Fruit fly (Drosophila melanogaster) whole organism, embryonic: ENCODE measurements around the gene CG5644.

Source experiments
- C15 ChIP-seq: fragments of 200-800 bp; sonication (Bioruptor generic); IDR thresholded peaks from 3 replicates; pipeline ENCODE4 v1.3.6; 2022; ENCODE audit warnings: missing biosample characterization, missing genetic modification characterization
- CG10274 ChIP-seq: fragments of 200-800 bp; sonication (Bioruptor generic); optimal IDR thresholded peaks from 3 replicates; lab custom pipeline; 2017; ENCODE audit warnings: missing biosample characterization, mild to moderate bottlenecking, missing genetic modification characterization
- CG10321 ChIP-seq: fragments of 200-800 bp; sonication (Bioruptor generic); IDR thresholded peaks from 2 replicates; pipeline ENCODE4 v1.3.6; 2022; ENCODE audit warnings: missing biosample characterization, missing genetic modification characterization
- CG11085 ChIP-seq: fragments of 200-800 bp; sonication (Bioruptor generic); IDR thresholded peaks from 2 replicates; pipeline ENCODE4 v1.3.6; 2022; ENCODE audit warnings: missing biosample characterization, missing genetic modification characterization
- CG11247 ChIP-seq: fragments of 200-800 bp; sonication (Bioruptor generic); IDR thresholded peaks from 2 replicates; pipeline ENCODE4 v1.3.6; 2022; ENCODE audit warnings: missing biosample characterization, missing genetic modification characterization
- CG12219 ChIP-seq: fragments of 200-800 bp; sonication (Bioruptor generic); optimal IDR thresholded peaks from 3 replicates; lab custom pipeline; 2018; ENCODE audit warnings: missing biosample characterization, mild to moderate bottlenecking, missing genetic modification characterization
- CG12769 ChIP-seq: fragments of 200-800 bp; sonication (Bioruptor generic); optimal IDR thresholded peaks from 2 replicates; lab custom pipeline; 2019; ENCODE audit warnings: missing biosample characterization, mild to moderate bottlenecking, missing genetic modification characterization, moderate library complexity
- CG13424 ChIP-seq: fragments of 200-800 bp; sonication (Bioruptor generic); optimal IDR thresholded peaks from 2 replicates; lab custom pipeline; 2019; ENCODE audit warnings: missing biosample characterization, mild to moderate bottlenecking, missing genetic modification characterization, moderate library complexity
- CG15479 ChIP-seq: fragments of 200-800 bp; sonication (Bioruptor generic); optimal IDR thresholded peaks from 3 replicates; lab custom pipeline; 2019; ENCODE audit warnings: missing biosample characterization, mild to moderate bottlenecking, missing genetic modification characterization, moderate library complexity
- CG18262 ChIP-seq: fragments of 200-800 bp; optimal IDR thresholded peaks from 3 replicates; lab custom pipeline; 2019; ENCODE audit warnings: missing biosample characterization, mild to moderate bottlenecking, missing genetic modification characterization, moderate library complexity
- CG2202 ChIP-seq: fragments of 200-800 bp; sonication (Bioruptor generic); optimal IDR thresholded peaks from 2 replicates; lab custom pipeline; 2018; ENCODE audit warnings: missing biosample characterization, mild to moderate bottlenecking, missing genetic modification characterization
- CG2712 ChIP-seq: fragments of 200-800 bp; optimal IDR thresholded peaks from 3 replicates; lab custom pipeline; 2019; ENCODE audit warnings: missing biosample characterization, mild to moderate bottlenecking, missing genetic modification characterization, moderate library complexity
- CG32772 ChIP-seq: fragments of 200-800 bp; sonication (Bioruptor generic); IDR thresholded peaks from 2 replicates; pipeline ENCODE4 v1.3.6; 2022; ENCODE audit warnings: missing biosample characterization, missing genetic modification characterization
- CG33557 ChIP-seq: fragments of 200-800 bp; sonication (Bioruptor generic); optimal IDR thresholded peaks from 2 replicates; lab custom pipeline; 2019; ENCODE audit warnings: missing biosample characterization, mild to moderate bottlenecking, missing genetic modification characterization, moderate library complexity
- CG4617 ChIP-seq: fragments of 200-800 bp; sonication (Bioruptor generic); optimal IDR thresholded peaks from 3 replicates; lab custom pipeline; 2016; ENCODE audit warnings: missing biosample characterization, missing genetic modification characterization, borderline replicate concordance
- CG4854 ChIP-seq: fragments of 200-800 bp; sonication (Bioruptor generic); optimal IDR thresholded peaks from 2 replicates; lab custom pipeline; 2016; ENCODE audit warnings: missing biosample characterization, missing genetic modification characterization, inconsistent platforms
- CG6254 ChIP-seq: fragments of 200-800 bp; sonication (Bioruptor generic); optimal IDR thresholded peaks from 3 replicates; lab custom pipeline; 2017; ENCODE audit warnings: mild to moderate bottlenecking, missing biosample characterization, missing genetic modification reagents, missing genetic modification characterization
- CG6272 ChIP-seq: fragments of 200-800 bp; sonication (Bioruptor generic); IDR thresholded peaks from 2 replicates; pipeline ENCODE4 v1.3.6; 2022; ENCODE audit warnings: missing biosample characterization, missing genetic modification characterization
- CG6689 ChIP-seq: fragments of 200-800 bp; sonication (Bioruptor generic); IDR thresholded peaks from 2 replicates; pipeline ENCODE4 v1.3.6; 2022; ENCODE audit warnings: missing biosample characterization, missing genetic modification characterization
- CG6791 ChIP-seq: fragments of 200-800 bp; sonication (Bioruptor generic); IDR thresholded peaks from 3 replicates; pipeline ENCODE4 v1.3.6; 2022; ENCODE audit warnings: missing biosample characterization, missing genetic modification characterization; ENCODE audit not compliant: partially characterized antibody
- CG7556 ChIP-seq: fragments of 200-800 bp; sonication (Bioruptor generic); optimal IDR thresholded peaks from 2 replicates; lab custom pipeline; 2017; ENCODE audit warnings: missing biosample characterization, mild to moderate bottlenecking, missing genetic modification characterization
- CG9437 ChIP-seq: fragments of 200-800 bp; sonication (Bioruptor generic); optimal IDR thresholded peaks from 2 replicates; lab custom pipeline; 2018; ENCODE audit warnings: missing biosample characterization, mild to moderate bottlenecking, missing genetic modification characterization
- CG9876 ChIP-seq: fragments of 200-800 bp; sonication (Bioruptor generic); optimal IDR thresholded peaks from 2 replicates; lab custom pipeline; 2016; ENCODE audit warnings: missing biosample characterization, missing genetic modification characterization
- Chrac-16 ChIP-seq: fragments of 200-800 bp; sonication (Bioruptor generic); optimal IDR thresholded peaks from 3 replicates; lab custom pipeline; 2016; ENCODE audit warnings: missing biosample characterization, missing genetic modification characterization
- Dek ChIP-seq: fragments of 200-800 bp; sonication (Bioruptor generic); optimal IDR thresholded peaks from 3 replicates; lab custom pipeline; 2019; ENCODE audit warnings: missing biosample characterization, mild to moderate bottlenecking, missing genetic modification characterization, moderate library complexity
- Drgx ChIP-seq: fragments of 200-800 bp; sonication (Bioruptor generic); IDR thresholded peaks from 2 replicates; pipeline ENCODE4 v1.3.6; 2022; ENCODE audit warnings: missing biosample characterization, missing genetic modification characterization
- ERR ChIP-seq: fragments of 200-800 bp; sonication (Bioruptor generic); optimal IDR thresholded peaks from 2 replicates; lab custom pipeline; 2016; ENCODE audit warnings: missing biosample characterization, missing genetic modification characterization
- Fer1 ChIP-seq: fragments of 200-800 bp; sonication (Bioruptor generic); optimal IDR thresholded peaks from 2 replicates; lab custom pipeline; 2017; ENCODE audit warnings: missing biosample characterization, mild to moderate bottlenecking, missing genetic modification characterization
- Neu2 ChIP-seq: fragments of 200-800 bp; sonication (Bioruptor generic); optimal IDR thresholded peaks from 3 replicates; lab custom pipeline; 2016; ENCODE audit warnings: missing biosample characterization, missing genetic modification characterization, borderline replicate concordance
- Oli ChIP-seq: fragments of 200-800 bp; sonication (Bioruptor generic); optimal IDR thresholded peaks from 2 replicates; lab custom pipeline; 2018; ENCODE audit warnings: missing biosample characterization, mild to moderate bottlenecking, missing genetic modification characterization, moderate library complexity
- Pdp1 ChIP-seq, 2 experiments: fragments of 200-800 bp; sonication (Bioruptor generic); optimal IDR thresholded peaks; 3 replicates each; lab custom pipeline; 2016; ENCODE audit warnings: missing biosample characterization in 2 of 2, missing genetic modification characterization in 2 of 2, mild to moderate bottlenecking in 1 of 2, moderate library complexity in 1 of 2
- Sin3A ChIP-seq: fragments of >200 bp; optimal IDR thresholded peaks from 2 replicates; lab custom pipeline; 2018
- Sox102F ChIP-seq: fragments of 200-800 bp; sonication (Bioruptor generic); optimal IDR thresholded peaks from 2 replicates; lab custom pipeline; 2018; ENCODE audit warnings: missing biosample characterization, mild to moderate bottlenecking, missing genetic modification characterization, moderate library complexity
- Ssrp ChIP-seq: fragments of 200-800 bp; sonication (Bioruptor generic); optimal IDR thresholded peaks from 2 replicates; lab custom pipeline; 2018; ENCODE audit warnings: missing biosample characterization, mild to moderate bottlenecking, missing genetic modification characterization, moderate library complexity
- Vsx1 ChIP-seq: fragments of 200-800 bp; sonication (Bioruptor generic); optimal IDR thresholded peaks from 2 replicates; lab custom pipeline; 2017; ENCODE audit warnings: missing biosample characterization, mild to moderate bottlenecking, missing genetic modification characterization, missing genetic modification reagents
- Xbp1 ChIP-seq: fragments of 200-800 bp; sonication (Bioruptor generic); optimal IDR thresholded peaks from 3 replicates; lab custom pipeline; 2016; ENCODE audit warnings: missing biosample characterization, mild to moderate bottlenecking, missing genetic modification characterization
- aop ChIP-seq: fragments of 200-800 bp; sonication (Bioruptor generic); IDR thresholded peaks from 2 replicates; pipeline ENCODE4 v1.3.6; 2022; ENCODE audit warnings: missing biosample characterization, missing genetic modification characterization
- br ChIP-seq: fragments of >200 bp; optimal IDR thresholded peaks from 2 replicates; lab custom pipeline; 2017
- dan ChIP-seq: fragments of 200-800 bp; sonication (Bioruptor generic); IDR thresholded peaks from 2 replicates; pipeline ENCODE4 v1.3.6; 2022; ENCODE audit warnings: missing biosample characterization, missing genetic modification characterization
- dm ChIP-seq: fragments of 200-800 bp; sonication (Bioruptor generic); optimal IDR thresholded peaks from 3 replicates; lab custom pipeline; 2016; ENCODE audit warnings: missing biosample characterization, missing genetic modification characterization
- emc ChIP-seq: fragments of 200-800 bp; sonication (Bioruptor generic); optimal IDR thresholded peaks from 2 replicates; lab custom pipeline; 2016; ENCODE audit warnings: missing biosample characterization, missing genetic modification characterization
- gcm2 ChIP-seq: fragments of 200-800 bp; sonication (Bioruptor generic); optimal IDR thresholded peaks from 2 replicates; lab custom pipeline; 2016; ENCODE audit warnings: missing biosample characterization, missing genetic modification characterization
- gfzf ChIP-seq: fragments of 200-800 bp; sonication (Bioruptor generic); optimal IDR thresholded peaks from 2 replicates; lab custom pipeline; 2016; ENCODE audit warnings: missing biosample characterization, mild to moderate bottlenecking, missing genetic modification characterization, moderate library complexity
- her ChIP-seq: fragments of 200-800 bp; sonication (Bioruptor generic); optimal IDR thresholded peaks from 2 replicates; lab custom pipeline; 2016; ENCODE audit warnings: missing biosample characterization, missing genetic modification characterization
- jumu ChIP-seq: fragments of 200-800 bp; sonication (Bioruptor generic); optimal IDR thresholded peaks from 3 replicates; lab custom pipeline; 2016; ENCODE audit warnings: missing biosample characterization, missing genetic modification characterization
- luna ChIP-seq: fragments of 200-800 bp; sonication (Bioruptor generic); optimal IDR thresholded peaks from 2 replicates; lab custom pipeline; 2016; ENCODE audit warnings: missing biosample characterization, missing genetic modification characterization
- phol ChIP-seq: fragments of 200-800 bp; sonication (Bioruptor generic); optimal IDR thresholded peaks from 3 replicates; lab custom pipeline; 2018; ENCODE audit warnings: missing biosample characterization, mild to moderate bottlenecking, missing genetic modification characterization, moderate library complexity
- seq ChIP-seq: fragments of 200-800 bp; sonication (Bioruptor generic); IDR thresholded peaks from 2 replicates; pipeline ENCODE4 v1.3.6; 2022; ENCODE audit warnings: missing biosample characterization, missing genetic modification characterization
- tio ChIP-seq: fragments of 200-800 bp; sonication (Bioruptor generic); optimal IDR thresholded peaks from 2 replicates; lab custom pipeline; 2017; ENCODE audit warnings: missing biosample characterization, missing genetic modification characterization, inconsistent platforms
- zfh2 ChIP-seq: fragments of 200-800 bp; sonication (Bioruptor generic); optimal IDR thresholded peaks from 2 replicates; lab custom pipeline; 2016; ENCODE audit warnings: missing biosample characterization, missing genetic modification characterization

The CG5644 gene

dm6 chr3L:8953199-8953956 is 26.3 kb downstream of the CG5644 start (continued):
- TF ChIP-seq Dek (tag; lab: Kevin White, UChicago) (peak; percentile 74), Pdp1 (GFP tag; optimal IDR thresholded peaks at IDR 0.05; lab: Kevin White, UChicago) (peak; percentile 57 to 99), Drgx (peak; percentile 67; the same call in 1 of the 2 replicates), CG2202 (peak; percentile 9), Ssrp (tag; lab: Kevin White, UChicago) (peak; percentile 60), br (lab: Kevin White, UChicago) (no peak), CG6689 (GFP tag; lab: Robert Waterston, UW) (peak; percentile 34; the same call in 1 of the 2 replicates), CG32772 (GFP tag; lab: Robert Waterston, UW) (no peak), seq (GFP tag; lab: Robert Waterston, UW) (no peak), luna (no peak), CG13424 (peak; percentile 77), Fer1 (GFP tag; lab: Kevin White, UChicago) (peak; percentile 82), CG10274 (GFP tag; lab: Kevin White, UChicago) (peak; percentile 24), CG10321 (GFP tag; lab: Robert Waterston, UW) (no peak), Xbp1 (peak; percentile 42), CG18262 (tag; lab: Kevin White, UChicago) (peak; percentile 78), CG11247 (GFP tag; lab: Robert Waterston, UW) (no peak), jumu (peak; percentile 45), aop (GFP tag; lab: Robert Waterston, UW) (no peak), CG11085 (GFP tag; lab: Robert Waterston, UW) (0 out of 2 replicates have a peak, but pooled peaks have one; percentile 19), CG4617 (GFP tag; lab: Kevin White, UChicago) (no peak), CG12219 (GFP tag; lab: Kevin White, UChicago) (peak; percentile 56), phol (tag; lab: Kevin White, UChicago) (peak; percentile 73), CG6254 (GFP tag; lab: Kevin White, UChicago) (no peak), CG6272 (no peak), dan (no peak), C15 (no peak), Sox102F (GFP tag; lab: Kevin White, UChicago) (peak; percentile 62), Neu2 (no peak), CG9437 (GFP tag; lab: Kevin White, UChicago) (peak; percentile 26), gfzf (GFP tag; lab: Kevin White, UChicago) (no peak), ERR (GFP tag; lab: Kevin White, UChicago) (no peak), her (GFP tag; lab: Kevin White, UChicago) (no peak), emc (GFP tag; lab: Kevin White, UChicago) (no peak), Sin3A (lab: Kevin White, UChicago) (no peak), CG2712 (tag; lab: Kevin White, UChicago) (peak; percentile 72), Oli (tag; lab: Kevin White, UChicago) (peak; percentile 74), dm (GFP tag; lab: Kevin White, UChicago) (no peak), zfh2 (peak; percentile 50), Vsx1 (GFP tag; lab: Kevin White, UChicago) (peak; percentile 80), CG7556 (peak; percentile 84), CG33557 (peak; percentile 16), gcm2 (no peak), CG4854 (GFP tag; lab: Kevin White, UChicago) (no peak), tio (GFP tag; lab: Kevin White, UChicago) (peak; percentile 31), Chrac-16 (GFP tag; lab: Kevin White, UChicago) (no peak), CG6791 (GFP tag; lab: Robert Waterston, UW) (no peak; the same call in 1 of the 3 replicates), CG9876 (GFP tag; lab: Kevin White, UChicago) (no peak), CG15479 (no peak), CG12769 (peak; percentile 5)
